Worm (Caenorhabditis elegans) whole organism, L4 larva: ENCODE measurements around the gene C28D4.7.

Source experiments
- F26F4.8 ChIP-seq: fragments of 200-800 bp; sonication (Bioruptor generic); conservative IDR thresholded peaks from 2 replicates; pipeline ENCODE4 v1.3.6; 2022; ENCODE audit warnings: missing genetic modification characterization, missing compliant biosample characterization
- arid-1 ChIP-seq: fragments of 200-800 bp; sonication (Bioruptor generic); conservative IDR thresholded peaks from 2 replicates; pipeline ENCODE4 v1.3.6; 2022; ENCODE audit warnings: missing genetic modification reagents, missing genetic modification characterization, missing compliant biosample characterization
- ceh-82 ChIP-seq: sonication (generic microtip); optimal IDR thresholded peaks from 2 replicates; lab custom pipeline; 2017; ENCODE audit warnings: missing biosample characterization, missing genetic modification characterization
- ces-1 ChIP-seq: fragments of 150-350 bp; sonication (generic microtip); optimal IDR thresholded peaks from 4 replicates; lab custom pipeline; 2014; ENCODE audit warnings: missing biosample characterization, missing genetic modification reagents, missing genetic modification characterization
- lin-13 ChIP-seq: fragments of 150-350 bp; optimal IDR thresholded peaks from 2 replicates; lab custom pipeline; 2014; ENCODE audit warnings: missing biosample characterization, missing genetic modification reagents, missing genetic modification characterization
- nhr-10 ChIP-seq: fragments of 150-350 bp; optimal IDR thresholded peaks from 2 replicates; lab custom pipeline; 2014; ENCODE audit warnings: missing biosample characterization, missing genetic modification characterization
- nhr-11 ChIP-seq: fragments of 150-350 bp; optimal IDR thresholded peaks from 2 replicates; lab custom pipeline; 2014; ENCODE audit warnings: missing biosample characterization, missing genetic modification characterization
- nhr-237 ChIP-seq: sonication (generic microtip); optimal IDR thresholded peaks from 2 replicates; lab custom pipeline; 2017; ENCODE audit warnings: missing biosample characterization, missing genetic modification characterization
- pqm-1 ChIP-seq: sonication (generic microtip); optimal IDR thresholded peaks from 2 replicates; lab custom pipeline; 2017; ENCODE audit warnings: missing biosample characterization, missing genetic modification characterization
- tag-97 ChIP-seq: fragments of 200-800 bp; sonication (Bioruptor generic); IDR thresholded peaks from 2 replicates; pipeline ENCODE4 v1.3.6; 2022; ENCODE audit warnings: missing genetic modification characterization, missing compliant biosample characterization

ce11 chrIV:9737204-9737790, 5.7 kb downstream of the C28D4.7 start, which contains the start of gene cka-1:
- TF ChIP-seq ceh-82 (tag; lab: Kevin White, UChicago) (no peak), arid-1 (GFP tag; lab: Robert Waterston, UW) (no peak), F26F4.8 (GFP tag; lab: Robert Waterston, UW) (no peak), ces-1 (GFP tag; lab: Kevin White, UChicago) (no peak), pqm-1 (tag; lab: Kevin White, UChicago) (no peak), nhr-11 (tag; lab: Kevin White, UChicago) (no peak), tag-97 (GFP tag; lab: Robert Waterston, UW) (no peak), nhr-10 (no peak), nhr-237 (tag; lab: Kevin White, UChicago) (no peak), lin-13 (GFP tag; lab: Kevin White, UChicago) (no peak)
